Fruit fly (Drosophila melanogaster) whole organism, embryonic: ENCODE measurements around the gene CG43179.

Experiments
- Asciz ChIP-seq: fragments of 200-800 bp; sonication (Bioruptor generic); optimal IDR thresholded peaks from 2 replicates; lab custom pipeline; 2017; ENCODE audit warnings: missing biosample characterization, mild to moderate bottlenecking, missing genetic modification characterization, missing genetic modification reagents
- BEAF-32 ChIP-seq: fragments of 200-800 bp; sonication (Bioruptor generic); optimal IDR thresholded peaks from 3 replicates; lab custom pipeline; 2017; ENCODE audit warnings: missing biosample characterization, missing genetic modification characterization, mild to moderate bottlenecking, moderate library complexity, missing genetic modification reagents
- Bgb ChIP-seq: fragments of 200-800 bp; sonication (Bioruptor generic); IDR thresholded peaks from 2 replicates; pipeline ENCODE4 v1.3.6; 2022; ENCODE audit warnings: missing biosample characterization, missing genetic modification characterization; ENCODE audit not compliant: partially characterized antibody
- CG10654 ChIP-seq: fragments of 200-800 bp; sonication (Bioruptor generic); optimal IDR thresholded peaks from 2 replicates; lab custom pipeline; 2016; ENCODE audit warnings: missing biosample characterization, missing genetic modification characterization
- CG12299 ChIP-seq: fragments of 200-800 bp; sonication (Bioruptor generic); optimal IDR thresholded peaks from 2 replicates; lab custom pipeline; 2018; ENCODE audit warnings: missing biosample characterization, mild to moderate bottlenecking, missing genetic modification characterization
- CG13287 ChIP-seq: fragments of 200-800 bp; sonication (Bioruptor generic); IDR thresholded peaks from 2 replicates; pipeline ENCODE4 v1.3.6; 2022; ENCODE audit warnings: missing biosample characterization, missing genetic modification characterization; ENCODE audit not compliant: partially characterized antibody
- CG13624 ChIP-seq: fragments of 200-800 bp; sonication (Bioruptor generic); optimal IDR thresholded peaks from 2 replicates; lab custom pipeline; 2016; ENCODE audit warnings: missing biosample characterization, missing genetic modification characterization
- CG15479 ChIP-seq: fragments of 200-800 bp; sonication (Bioruptor generic); optimal IDR thresholded peaks from 3 replicates; lab custom pipeline; 2019; ENCODE audit warnings: missing biosample characterization, mild to moderate bottlenecking, missing genetic modification characterization, moderate library complexity
- CG17186 ChIP-seq: fragments of 200-800 bp; sonication (Bioruptor generic); optimal IDR thresholded peaks from 3 replicates; lab custom pipeline; 2017; ENCODE audit warnings: missing biosample characterization, missing genetic modification reagents, missing genetic modification characterization
- CG17359 ChIP-seq: fragments of 200-800 bp; sonication (Bioruptor generic); optimal IDR thresholded peaks from 3 replicates; lab custom pipeline; 2018; ENCODE audit warnings: missing biosample characterization, mild to moderate bottlenecking, missing genetic modification characterization, moderate library complexity
- CG18262 ChIP-seq: fragments of 200-800 bp; optimal IDR thresholded peaks from 3 replicates; lab custom pipeline; 2019; ENCODE audit warnings: missing biosample characterization, mild to moderate bottlenecking, missing genetic modification characterization, moderate library complexity
- CG2678 ChIP-seq: fragments of 200-800 bp; sonication (Bioruptor generic); optimal IDR thresholded peaks from 3 replicates; lab custom pipeline; 2019; ENCODE audit warnings: missing biosample characterization, mild to moderate bottlenecking, missing genetic modification characterization, moderate library complexity
- CG3407 ChIP-seq: fragments of 200-800 bp; sonication (Bioruptor generic); optimal IDR thresholded peaks from 2 replicates; lab custom pipeline; 2018; ENCODE audit warnings: missing biosample characterization, mild to moderate bottlenecking, missing genetic modification characterization
- CG34376 ChIP-seq: fragments of 200-800 bp; sonication (Bioruptor generic); optimal IDR thresholded peaks from 2 replicates; lab custom pipeline; 2018; ENCODE audit warnings: missing biosample characterization, mild to moderate bottlenecking, missing genetic modification characterization
- CG34422 ChIP-seq: fragments of 200-800 bp; sonication (Bioruptor generic); IDR thresholded peaks from 3 replicates; pipeline ENCODE4 v1.3.6; 2022; ENCODE audit warnings: missing biosample characterization, missing genetic modification characterization
- CG3726 ChIP-seq: fragments of 200-800 bp; sonication (Bioruptor generic); IDR thresholded peaks from 3 replicates; pipeline ENCODE4, ENCODE4 v1.3.6; 2022; ENCODE audit warnings: missing biosample characterization, missing genetic modification characterization
- CG42726 ChIP-seq: fragments of 200-800 bp; sonication (Bioruptor generic); IDR thresholded peaks from 2 replicates; pipeline ENCODE4 v1.3.6; 2022; ENCODE audit warnings: missing biosample characterization, missing genetic modification characterization; ENCODE audit not compliant: partially characterized antibody
- CG43689 ChIP-seq: fragments of 200-800 bp; sonication (Bioruptor generic); IDR thresholded peaks from 2 replicates; pipeline ENCODE4 v1.3.6; 2022; ENCODE audit warnings: missing biosample characterization, missing genetic modification characterization
- CG6854 ChIP-seq: fragments of 200-800 bp; sonication (Bioruptor generic); optimal IDR thresholded peaks from 3 replicates; lab custom pipeline; 2017; ENCODE audit warnings: missing biosample characterization, mild to moderate bottlenecking, missing genetic modification characterization
- CHES-1-like ChIP-seq: fragments of 200-800 bp; sonication (Bioruptor generic); optimal IDR thresholded peaks from 2 replicates; lab custom pipeline; 2016; ENCODE audit warnings: missing biosample characterization, missing genetic modification characterization
- Deaf1 ChIP-seq: fragments of 200-800 bp; optimal IDR thresholded peaks from 3 replicates; lab custom pipeline; 2019; ENCODE audit warnings: missing biosample characterization, mild to moderate bottlenecking, missing genetic modification characterization, moderate library complexity
- Dip2 ChIP-seq: fragments of 200-800 bp; sonication (Bioruptor generic); IDR thresholded peaks from 2 replicates; pipeline ENCODE4 v1.3.6; 2022; ENCODE audit warnings: missing biosample characterization, missing genetic modification characterization
- Dp ChIP-seq: fragments of 200-800 bp; sonication (Bioruptor generic); optimal IDR thresholded peaks from 2 replicates; lab custom pipeline; 2018; ENCODE audit warnings: missing biosample characterization, mild to moderate bottlenecking, missing genetic modification characterization, moderate library complexity
- H15 ChIP-seq: fragments of 200-800 bp; sonication (Bioruptor generic); IDR thresholded peaks from 3 replicates; pipeline ENCODE4 v1.3.6; 2022; ENCODE audit warnings: missing biosample characterization, missing genetic modification characterization
- Hr51 ChIP-seq, 2 experiments: fragments of 200-800 bp; sonication (Bioruptor generic); optimal IDR thresholded peaks; 2 replicates in 1 of 2; 3 replicates in 1 of 2; lab custom pipeline; 2016 to 2018; ENCODE audit warnings: missing biosample characterization in 2 of 2, missing genetic modification characterization in 2 of 2, mild to moderate bottlenecking in 1 of 2, moderate library complexity in 1 of 2
- MBD-R2 ChIP-seq: fragments of 200-800 bp; sonication (Bioruptor generic); IDR thresholded peaks from 2 replicates; pipeline ENCODE4 v1.3.6; 2022; ENCODE audit warnings: missing biosample characterization, missing genetic modification characterization
- Meics ChIP-seq: fragments of 200-800 bp; sonication (Bioruptor generic); optimal IDR thresholded peaks from 2 replicates; lab custom pipeline; 2017; ENCODE audit warnings: missing biosample characterization, mild to moderate bottlenecking, missing genetic modification characterization
- Nf-YC ChIP-seq: fragments of 200-800 bp; optimal IDR thresholded peaks from 3 replicates; lab custom pipeline; 2019; ENCODE audit warnings: missing biosample characterization, mild to moderate bottlenecking, missing genetic modification characterization, moderate library complexity
- Pdp1 ChIP-seq, 2 experiments: fragments of 200-800 bp; sonication (Bioruptor generic); optimal IDR thresholded peaks; 3 replicates each; lab custom pipeline; 2016; ENCODE audit warnings: missing biosample characterization in 2 of 2, missing genetic modification characterization in 2 of 2, mild to moderate bottlenecking in 1 of 2, moderate library complexity in 1 of 2
- Poxn ChIP-seq: fragments of 200-800 bp; sonication (Bioruptor generic); IDR thresholded peaks from 2 replicates; pipeline ENCODE4 v1.3.6; 2022; ENCODE audit warnings: missing biosample characterization, missing genetic modification characterization
- Six4 ChIP-seq: fragments of 200-800 bp; sonication (Bioruptor generic); optimal IDR thresholded peaks from 2 replicates; lab custom pipeline; 2016; ENCODE audit warnings: missing biosample characterization, missing genetic modification characterization
- Ssrp ChIP-seq: fragments of 200-800 bp; sonication (Bioruptor generic); optimal IDR thresholded peaks from 2 replicates; lab custom pipeline; 2018; ENCODE audit warnings: missing biosample characterization, mild to moderate bottlenecking, missing genetic modification characterization, moderate library complexity
- Xbp1 ChIP-seq: fragments of 200-800 bp; sonication (Bioruptor generic); optimal IDR thresholded peaks from 3 replicates; lab custom pipeline; 2016; ENCODE audit warnings: missing biosample characterization, mild to moderate bottlenecking, missing genetic modification characterization
- bigmax ChIP-seq: fragments of 200-800 bp; sonication (Bioruptor generic); optimal IDR thresholded peaks from 2 replicates; lab custom pipeline; 2018; ENCODE audit warnings: missing biosample characterization, mild to moderate bottlenecking, missing genetic modification characterization
- en ChIP-seq: fragments of 200-800 bp; sonication (Bioruptor generic); optimal IDR thresholded peaks from 2 replicates; lab custom pipeline; 2016; ENCODE audit warnings: missing biosample characterization, missing genetic modification characterization
- gcm2 ChIP-seq: fragments of 200-800 bp; sonication (Bioruptor generic); optimal IDR thresholded peaks from 2 replicates; lab custom pipeline; 2016; ENCODE audit warnings: missing biosample characterization, missing genetic modification characterization
- gem ChIP-seq: fragments of 200-800 bp; sonication (Bioruptor generic); optimal IDR thresholded peaks from 2 replicates; lab custom pipeline; 2019; ENCODE audit warnings: missing biosample characterization, mild to moderate bottlenecking, missing genetic modification characterization, moderate library complexity
- insv ChIP-seq, 2 experiments: fragments of 200-800 bp; sonication (Bioruptor generic); optimal IDR thresholded peaks; 3 replicates each; lab custom pipeline; 2016 to 2018; ENCODE audit warnings: missing biosample characterization in 2 of 2, missing genetic modification characterization in 2 of 2
- lab ChIP-seq: fragments of 200-800 bp; sonication (Bioruptor generic); optimal IDR thresholded peaks from 3 replicates; lab custom pipeline; 2017; ENCODE audit warnings: missing biosample characterization, missing genetic modification characterization, mild to moderate bottlenecking, moderate library complexity, missing genetic modification reagents
- otp ChIP-seq: fragments of 200-800 bp; sonication (Bioruptor generic); IDR thresholded peaks from 3 replicates; pipeline ENCODE4, ENCODE4 v1.3.6; 2022; ENCODE audit warnings: missing biosample characterization, missing genetic modification characterization
- rib ChIP-seq: fragments of 200-800 bp; sonication (Bioruptor generic); IDR thresholded peaks from 2 replicates; pipeline ENCODE4 v1.3.6; 2022; ENCODE audit warnings: missing biosample characterization, missing genetic modification characterization
- sc ChIP-seq, 3 experiments: fragments of >200 bp in 2 of 3; fragments of 200-800 bp in 1 of 3; sonication (Bioruptor generic) in 1 of 3; optimal IDR thresholded peaks; 2 replicates in 2 of 3; 3 replicates in 1 of 3; lab custom pipeline; 2017; ENCODE audit warnings: mild to moderate bottlenecking in 1 of 3, missing biosample characterization in 1 of 3, missing genetic modification characterization in 1 of 3, missing genetic modification reagents in 1 of 3
- sd ChIP-seq: fragments of 200-800 bp; sonication (Bioruptor generic); optimal IDR thresholded peaks from 3 replicates; lab custom pipeline; 2018; ENCODE audit warnings: missing biosample characterization, mild to moderate bottlenecking, missing genetic modification characterization, moderate library complexity
- sens ChIP-seq: fragments of 200-800 bp; sonication (Bioruptor generic); peaks from one replicate; lab custom pipeline; 2016; ENCODE audit warnings: missing biosample characterization, missing genetic modification characterization
- shn ChIP-seq: fragments of 200-800 bp; sonication (Bioruptor generic); optimal IDR thresholded peaks from 3 replicates; lab custom pipeline; 2016; ENCODE audit warnings: missing biosample characterization, missing genetic modification characterization
- sr ChIP-seq: fragments of 200-800 bp; sonication (Bioruptor generic); IDR thresholded peaks from 3 replicates; pipeline ENCODE4 v1.3.6; 2022; ENCODE audit warnings: missing biosample characterization, missing genetic modification characterization
- toy ChIP-seq: fragments of 200-800 bp; sonication (Bioruptor generic); IDR thresholded peaks from 2 replicates; pipeline ENCODE4 v1.3.6; 2022; ENCODE audit warnings: missing biosample characterization, missing genetic modification characterization
- unpg ChIP-seq: fragments of 200-800 bp; sonication (Bioruptor generic); optimal IDR thresholded peaks from 3 replicates; lab custom pipeline; 2018; ENCODE audit warnings: missing biosample characterization, mild to moderate bottlenecking, missing genetic modification characterization, moderate library complexity
- vvl ChIP-seq: fragments of 200-800 bp; sonication (Bioruptor generic); IDR thresholded peaks from 2 replicates; pipeline ENCODE4 v1.3.6; 2022; ENCODE audit warnings: missing biosample characterization, missing genetic modification characterization
- zf30C ChIP-seq: fragments of 200-800 bp; sonication (Bioruptor generic); optimal IDR thresholded peaks from 3 replicates; lab custom pipeline; 2018; ENCODE audit warnings: missing biosample characterization, mild to moderate bottlenecking, missing genetic modification characterization

The CG43179 gene

DNA sequence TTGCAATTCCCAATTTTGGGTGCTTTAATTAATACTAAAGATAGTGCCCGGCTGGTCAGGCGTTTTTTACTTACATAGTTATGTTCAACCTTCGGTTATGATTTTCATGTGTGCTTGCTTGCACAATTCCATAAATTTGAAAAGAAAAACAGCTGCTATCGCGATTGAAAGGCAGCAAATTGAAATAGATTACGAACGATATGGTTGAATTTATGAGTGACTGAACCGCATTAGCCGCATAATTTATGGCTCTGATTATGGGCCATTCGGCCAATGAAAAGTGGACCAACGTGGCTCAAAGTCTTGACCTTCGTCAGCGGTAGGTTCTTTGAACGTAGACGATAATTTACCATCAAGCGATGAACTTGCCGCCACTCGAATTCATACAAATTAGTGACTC lies 40.2 kb downstream of the CG43179 start (continued):
- TF ChIP-seq en (GFP tag; lab: Kevin White, UChicago) (no peak), MBD-R2 (GFP tag; lab: Robert Waterston, UW) (no peak), sr (GFP tag; lab: Robert Waterston, UW) (no peak), insv (GFP tag; optimal IDR thresholded peaks at IDR 0.05; lab: Kevin White, UChicago) (no peak), gcm2 (GFP tag; lab: Kevin White, UChicago) (no peak), CG15479 (GFP tag; lab: Kevin White, UChicago) (no peak), Nf-YC (peak; percentile 28), Ssrp (no peak), Xbp1 (no peak), unpg (GFP tag; lab: Kevin White, UChicago) (no peak), lab (peak; percentile 14), CG43689 (no peak), Pdp1 (GFP tag; optimal IDR thresholded peaks at IDR 0.05; lab: Kevin White, UChicago) (peak in 1 of 2 experiments; percentile 27), sens (GFP tag; lab: Kevin White, UChicago) (no peak), gem (tag; lab: Kevin White, UChicago) (no peak), bigmax (GFP tag; lab: Kevin White, UChicago) (no peak), CG6854 (no peak), Meics (GFP tag; lab: Kevin White, UChicago) (no peak), CG18262 (tag; lab: Kevin White, UChicago) (no peak), CG13624 (no peak), toy (GFP tag; lab: Robert Waterston, UW) (no peak), Dip2 (GFP tag; lab: Robert Waterston, UW) (no peak), Poxn (GFP tag; lab: Robert Waterston, UW) (no peak), shn (no peak), CG13287 (GFP tag; lab: Robert Waterston, UW) (no peak), CG17186 (GFP tag; lab: Kevin White, UChicago) (no peak), CG3726 (GFP tag; lab: Robert Waterston, UW) (no peak), otp (GFP tag; lab: Robert Waterston, UW) (no peak), H15 (no peak), CG3407 (GFP tag; lab: Kevin White, UChicago) (no peak), rib (no peak), CG10654 (no peak), Six4 (no peak), CG34376 (GFP tag; lab: Kevin White, UChicago) (peak; percentile 67), CG42726 (GFP tag; lab: Robert Waterston, UW) (no peak), CG12299 (tag; lab: Kevin White, UChicago) (no peak), vvl (GFP tag; lab: Robert Waterston, UW) (no peak), CHES-1-like (GFP tag; lab: Kevin White, UChicago) (no peak), Hr51 (GFP tag; optimal IDR thresholded peaks at IDR 0.05; lab: Kevin White, UChicago) (no peak), sd (tag; lab: Kevin White, UChicago) (peak; percentile 11), Asciz (GFP tag; lab: Kevin White, UChicago) (no peak), BEAF-32 (GFP tag; lab: Kevin White, UChicago) (no peak), Bgb (GFP tag; lab: Robert Waterston, UW) (no peak), Dp (no peak), CG17359 (tag; lab: Kevin White, UChicago) (no peak), CG2678 (tag; lab: Kevin White, UChicago) (no peak), zf30C (GFP tag; lab: Kevin White, UChicago) (no peak), sc (optimal IDR thresholded peaks at IDR 0.05; lab: Kevin White, UChicago) (no peak), sc (GFP tag; optimal IDR thresholded peaks at IDR 0.05; lab: Kevin White, UChicago) (no peak), CG34422 (GFP tag; lab: Robert Waterston, UW) (no peak), Deaf1 (tag; lab: Kevin White, UChicago) (no peak)
